Fruit fly (Drosophila melanogaster): ENCODE data around the gene TTLL5.

DNA sequence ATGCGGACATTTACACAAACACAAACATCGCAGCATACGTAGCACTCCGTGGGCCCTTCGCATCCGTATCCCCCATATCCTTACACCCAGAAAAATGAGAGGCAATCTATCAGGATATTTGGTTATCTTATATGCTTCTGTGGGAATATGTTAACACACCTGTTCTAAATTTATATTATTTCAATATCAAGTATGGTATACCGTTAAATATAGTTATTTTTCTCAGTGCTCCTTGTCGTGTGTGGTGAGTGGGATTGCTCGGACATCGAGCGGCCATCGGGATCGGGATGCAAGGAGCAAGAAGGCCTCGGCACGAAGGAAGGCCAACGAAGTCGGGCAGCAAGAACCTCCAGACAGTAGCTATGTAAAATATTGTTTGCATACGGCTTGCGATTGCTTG, 38.8 kb upstream of the TTLL5 start:
- no peak for TF ChIP-seq CG8478 (optimal IDR thresholded peaks at IDR 0.05)
- no peak for TF ChIP-seq CTCF (optimal IDR thresholded peaks at IDR 0.05)

Data from S2 (cell line).